Worm (Caenorhabditis elegans) whole organism, young adult: Measurements from ENCODE around the gene F44D12.19.

ENCODE experiments used
- B0019.2 ChIP-seq: fragments of 200-800 bp; sonication (Bioruptor generic); conservative IDR thresholded peaks from 2 replicates; pipeline ENCODE4 v1.3.6; 2022; ENCODE audit warnings: missing genetic modification reagents, missing genetic modification characterization, missing compliant biosample characterization
- C06A6.2 ChIP-seq: fragments of 200-800 bp; sonication (Bioruptor generic); conservative IDR thresholded peaks from 2 replicates; pipeline ENCODE4 v1.3.6; 2022; ENCODE audit warnings: missing genetic modification characterization, missing compliant biosample characterization
- F23B12.7 ChIP-seq: sonication (generic microtip); optimal IDR thresholded peaks from 2 replicates; lab custom pipeline; 2017; ENCODE audit warnings: missing genetic modification characterization, mild to moderate bottlenecking, missing compliant biosample characterization, antibody characterized with exemption, moderate library complexity; ENCODE audit not compliant: insufficient read depth
- F37B4.10 ChIP-seq: fragments of 200-800 bp; sonication (Bioruptor generic); IDR thresholded peaks from 2 replicates; pipeline ENCODE4 v1.3.6; 2022; ENCODE audit warnings: missing genetic modification characterization, missing compliant biosample characterization
- F52B5.7 ChIP-seq: sonication (generic microtip); optimal IDR thresholded peaks from 2 replicates; lab custom pipeline; 2016; ENCODE audit warnings: mild to moderate bottlenecking, missing genetic modification characterization, missing compliant biosample characterization
- F55B11.4 ChIP-seq: sonication (generic microtip); optimal IDR thresholded peaks from 2 replicates; lab custom pipeline; 2016; ENCODE audit warnings: missing compliant biosample characterization, missing genetic modification characterization, borderline replicate concordance; ENCODE audit not compliant: insufficient read depth
- F57C9.4 ChIP-seq: sonication (generic microtip); optimal IDR thresholded peaks from 2 replicates; lab custom pipeline; 2017; ENCODE audit warnings: mild to moderate bottlenecking, missing genetic modification characterization, missing compliant biosample characterization
- K11D2.4 ChIP-seq: fragments of 200-800 bp; sonication (Bioruptor generic); IDR thresholded peaks from 2 replicates; pipeline ENCODE4 v1.3.6; 2022; ENCODE audit warnings: missing genetic modification reagents, missing genetic modification characterization, missing compliant biosample characterization
- T26A5.8 ChIP-seq: sonication (generic microtip); optimal IDR thresholded peaks from 2 replicates; lab custom pipeline; 2016; ENCODE audit warnings: missing genetic modification characterization, missing compliant biosample characterization
- Y53F4B.3 ChIP-seq: fragments of 200-800 bp; sonication (Bioruptor generic); IDR thresholded peaks from 2 replicates; pipeline ENCODE4 v1.3.6; 2022; ENCODE audit warnings: missing genetic modification reagents, missing genetic modification characterization, missing compliant biosample characterization
- Y79H2A.3 ChIP-seq: fragments of 200-800 bp; sonication (Bioruptor generic); conservative IDR thresholded peaks from 2 replicates; pipeline ENCODE4 v1.3.6; 2022; ENCODE audit warnings: missing genetic modification reagents, missing genetic modification characterization, missing compliant biosample characterization
- Y95B8A.8 ChIP-seq: fragments of 200-800 bp; sonication (Bioruptor generic); IDR thresholded peaks from 2 replicates; pipeline ENCODE4 v1.3.6; 2022; ENCODE audit warnings: missing genetic modification reagents, missing genetic modification characterization, missing compliant biosample characterization
- ZK185.1 ChIP-seq: sonication (generic microtip); optimal IDR thresholded peaks from 2 replicates; lab custom pipeline; 2016; ENCODE audit warnings: mild to moderate bottlenecking, missing genetic modification characterization, missing compliant biosample characterization; ENCODE audit not compliant: poor library complexity, severe bottlenecking
- aptf-2 ChIP-seq: fragments of 200-800 bp; sonication (Bioruptor generic); conservative IDR thresholded peaks from 2 replicates; pipeline ENCODE4 v1.3.6; 2022; ENCODE audit warnings: missing genetic modification reagents, missing genetic modification characterization, missing compliant biosample characterization
- attf-3 ChIP-seq: fragments of 200-800 bp; sonication (Bioruptor generic); conservative IDR thresholded peaks from 2 replicates; pipeline ENCODE4 v1.3.6; 2022; ENCODE audit warnings: missing genetic modification reagents, missing genetic modification characterization, missing compliant biosample characterization
- attf-6 ChIP-seq: fragments of 200-800 bp; sonication (Bioruptor generic); IDR thresholded peaks from 2 replicates; pipeline ENCODE4 v1.3.6; 2022; ENCODE audit warnings: missing genetic modification reagents, missing genetic modification characterization, missing compliant biosample characterization
- bed-2 ChIP-seq: fragments of 200-800 bp; sonication (Bioruptor generic); IDR thresholded peaks from 2 replicates; pipeline ENCODE4 v1.3.6; 2022; ENCODE audit warnings: missing genetic modification reagents, missing genetic modification characterization, missing compliant biosample characterization
- ccch-3 ChIP-seq: fragments of 200-800 bp; sonication (Bioruptor generic); optimal IDR thresholded peaks from 2 replicates; lab custom pipeline; 2018; ENCODE audit warnings: mild to moderate bottlenecking, missing genetic modification characterization, missing compliant biosample characterization
- cebp-2 ChIP-seq: fragments of 200-800 bp; sonication (Bioruptor generic); IDR thresholded peaks from 2 replicates; pipeline ENCODE4 v1.3.6; 2022; ENCODE audit warnings: missing genetic modification characterization, missing compliant biosample characterization
- die-1 ChIP-seq: sonication (generic microtip); optimal IDR thresholded peaks from 2 replicates; lab custom pipeline; 2016; ENCODE audit warnings: missing genotype, mild to moderate bottlenecking, missing genetic modification characterization, missing compliant biosample characterization
- dox-1 ChIP-seq: fragments of 200-800 bp; sonication (Bioruptor generic); IDR thresholded peaks from 2 replicates; pipeline ENCODE4 v1.3.6; 2022; ENCODE audit warnings: missing genetic modification reagents, missing genetic modification characterization, missing compliant biosample characterization
- efl-1 ChIP-seq: fragments of 150-350 bp; optimal IDR thresholded peaks from 2 replicates; lab custom pipeline; 2014; ENCODE audit warnings: missing biosample characterization, missing genetic modification reagents, missing genetic modification characterization
- gei-17 ChIP-seq: fragments of 200-800 bp; sonication (Bioruptor generic); optimal IDR thresholded peaks from 2 replicates; lab custom pipeline; 2018; ENCODE audit warnings: mild to moderate bottlenecking, missing genetic modification characterization, missing compliant biosample characterization
- hlh-12 ChIP-seq: sonication (generic microtip); optimal IDR thresholded peaks from 2 replicates; lab custom pipeline; 2016; ENCODE audit warnings: missing genetic modification characterization, missing compliant biosample characterization
- lag-1 ChIP-seq: fragments of 200-800 bp; sonication (Bioruptor generic); IDR thresholded peaks from 2 replicates; pipeline ENCODE4 v1.3.6; 2022; ENCODE audit warnings: missing genetic modification reagents, missing genetic modification characterization, missing compliant biosample characterization
- lin-35 ChIP-seq, 3 experiments: fragments of 150-350 bp in 2 of 3; sonication (generic microtip) in 1 of 3; optimal IDR thresholded peaks; 2 replicates each; lab custom pipeline; 2014 to 2018; ENCODE audit warnings: missing biosample characterization in 3 of 3, missing genetic modification characterization in 3 of 3, missing genetic modification reagents in 3 of 3
- lin-54 ChIP-seq: fragments of 200-800 bp; sonication (Bioruptor generic); optimal IDR thresholded peaks from 2 replicates; lab custom pipeline; 2018; ENCODE audit warnings: mild to moderate bottlenecking, missing genetic modification characterization, missing compliant biosample characterization
- lsl-1 ChIP-seq: fragments of 200-800 bp; sonication (Bioruptor generic); optimal IDR thresholded peaks from 2 replicates; lab custom pipeline; 2018; ENCODE audit warnings: mild to moderate bottlenecking, missing genetic modification characterization, moderate library complexity, missing compliant biosample characterization
- madf-3 ChIP-seq: fragments of 200-800 bp; sonication (Bioruptor generic); IDR thresholded peaks from 2 replicates; pipeline ENCODE4 v1.3.6; 2022; ENCODE audit warnings: missing genetic modification reagents, missing genetic modification characterization, missing compliant biosample characterization
- madf-6 ChIP-seq: fragments of 200-800 bp; sonication (Bioruptor generic); IDR thresholded peaks from 2 replicates; pipeline ENCODE4 v1.3.6; 2022; ENCODE audit warnings: missing genetic modification reagents, missing genetic modification characterization, missing compliant biosample characterization
- madf-8 ChIP-seq: fragments of 200-800 bp; sonication (Bioruptor generic); conservative IDR thresholded peaks from 2 replicates; pipeline ENCODE4 v1.3.6; 2022; ENCODE audit warnings: missing genetic modification reagents, missing genetic modification characterization, missing compliant biosample characterization
- mcd-1 ChIP-seq: fragments of 200-800 bp; sonication (Bioruptor generic); IDR thresholded peaks from 2 replicates; pipeline ENCODE4 v1.3.6; 2022; ENCODE audit warnings: missing genetic modification reagents, missing genetic modification characterization, missing compliant biosample characterization
- mel-28 ChIP-seq: sonication (generic microtip); optimal IDR thresholded peaks from 2 replicates; lab custom pipeline; 2016; ENCODE audit warnings: borderline replicate concordance, mild to moderate bottlenecking, missing genetic modification characterization, missing compliant biosample characterization
- nfya-2 ChIP-seq: fragments of 200-800 bp; sonication (Bioruptor generic); IDR thresholded peaks from 2 replicates; pipeline ENCODE4 v1.3.6; 2022; ENCODE audit warnings: missing genetic modification reagents, missing genetic modification characterization, missing compliant biosample characterization
- nfyb-1 ChIP-seq: fragments of 200-800 bp; sonication (Bioruptor generic); IDR thresholded peaks from 2 replicates; pipeline ENCODE4 v1.3.6; 2022; ENCODE audit warnings: missing genetic modification reagents, missing genetic modification characterization, missing compliant biosample characterization
- nhr-120 ChIP-seq: fragments of 200-800 bp; sonication (Bioruptor generic); IDR thresholded peaks from 2 replicates; pipeline ENCODE4 v1.3.6; 2022; ENCODE audit warnings: missing genetic modification characterization, missing compliant biosample characterization
- nhr-179 ChIP-seq: sonication (generic microtip); optimal IDR thresholded peaks from 2 replicates; lab custom pipeline; 2016; ENCODE audit warnings: mild to moderate bottlenecking, missing genetic modification characterization, missing compliant biosample characterization
- nhr-27 ChIP-seq: fragments of 200-800 bp; sonication (Bioruptor generic); optimal IDR thresholded peaks from 2 replicates; lab custom pipeline; 2018; ENCODE audit warnings: mild to moderate bottlenecking, missing genetic modification characterization, moderate library complexity, missing compliant biosample characterization
- sdz-38 ChIP-seq: sonication (generic microtip); optimal IDR thresholded peaks from 2 replicates; lab custom pipeline; 2016; ENCODE audit warnings: missing genotype, missing genetic modification characterization, missing compliant biosample characterization
- snpc-1.3 ChIP-seq: sonication (generic microtip); optimal IDR thresholded peaks from 2 replicates; lab custom pipeline; 2017; ENCODE audit warnings: missing genetic modification characterization, mild to moderate bottlenecking, missing compliant biosample characterization, antibody characterized with exemption, moderate library complexity, missing genotype, missing genetic modification reagents; ENCODE audit not compliant: insufficient read depth
- snpc-4 ChIP-seq, 5 experiments: fragments of 150-350 bp in 1 of 5; sonication (generic microtip) in 4 of 5; optimal IDR thresholded peaks; 2 replicates each; lab custom pipeline; 2014 to 2018; ENCODE audit warnings: missing genetic modification characterization in 5 of 5, missing biosample characterization in 3 of 5, antibody characterized with exemption in 2 of 5, mild to moderate bottlenecking in 2 of 5, missing compliant biosample characterization in 2 of 5, missing genotype in 2 of 5, moderate library complexity in 2 of 5, missing genetic modification reagents in 1 of 5
- tbx-9 ChIP-seq: sonication (generic microtip); optimal IDR thresholded peaks from 2 replicates; lab custom pipeline; 2016; ENCODE audit warnings: borderline replicate concordance, missing genetic modification characterization, inconsistent platforms, missing compliant biosample characterization
- tlf-1 ChIP-seq: fragments of 200-800 bp; sonication (Bioruptor generic); optimal IDR thresholded peaks from 2 replicates; lab custom pipeline; 2018; ENCODE audit warnings: mild to moderate bottlenecking, missing genetic modification characterization, missing compliant biosample characterization
- unc-130 ChIP-seq: sonication (generic microtip); optimal IDR thresholded peaks from 2 replicates; lab custom pipeline; 2016; ENCODE audit warnings: missing genetic modification reagents, missing genetic modification characterization, missing compliant biosample characterization
- unc-62 ChIP-seq: fragments of 150-350 bp; optimal IDR thresholded peaks from 2 replicates; lab custom pipeline; 2014; ENCODE audit warnings: missing biosample characterization, missing genetic modification reagents, missing genetic modification characterization
- zfh-2 ChIP-seq: fragments of 200-800 bp; sonication (Bioruptor generic); conservative IDR thresholded peaks from 2 replicates; pipeline ENCODE4 v1.3.6; 2022; ENCODE audit warnings: missing genetic modification reagents, missing genetic modification characterization, missing compliant biosample characterization
- zim-3 ChIP-seq: sonication (generic microtip); optimal IDR thresholded peaks from 2 replicates; lab custom pipeline; 2017; ENCODE audit warnings: mild to moderate bottlenecking, missing genetic modification characterization, moderate library complexity, missing compliant biosample characterization
- ztf-25 ChIP-seq: fragments of 200-800 bp; sonication (Bioruptor generic); IDR thresholded peaks from 2 replicates; pipeline ENCODE4 v1.3.6; 2022; ENCODE audit warnings: missing genetic modification reagents, missing genetic modification characterization, missing compliant biosample characterization
- ztf-3 ChIP-seq: fragments of 200-800 bp; sonication (Bioruptor generic); optimal IDR thresholded peaks from 2 replicates; lab custom pipeline; 2018; ENCODE audit warnings: mild to moderate bottlenecking, missing genetic modification characterization, missing compliant biosample characterization

Gene F44D12.19

DNA sequence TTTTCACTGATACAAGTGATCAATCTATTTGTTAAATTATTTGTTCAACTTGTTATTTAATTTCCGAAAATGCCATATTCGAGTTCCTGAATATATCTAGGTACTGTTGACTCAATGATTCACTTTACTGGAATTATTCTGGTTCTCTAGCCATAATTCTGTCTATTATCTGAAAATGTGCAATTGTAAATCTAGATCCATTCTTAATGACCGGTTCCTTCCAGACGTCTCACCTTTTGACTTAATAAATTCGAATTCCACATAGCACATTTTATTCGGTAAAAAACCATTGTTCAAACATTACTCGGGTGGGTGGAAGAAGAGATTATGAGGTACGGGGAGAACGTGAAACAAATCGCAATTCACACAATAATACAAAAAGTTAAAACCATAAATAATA is 32.0 kb upstream of the F44D12.19 start:
- no peak for TF ChIP-seq F57C9.4 (tag; lab: Kevin White, UChicago)
- no peak for TF ChIP-seq K11D2.4
- TF ChIP-seq efl-1 (GFP tag; lab: Kevin White, UChicago), result no peak
- no peak for TF ChIP-seq C06A6.2 (GFP tag; lab: Robert Waterston, UW)
- no peak for TF ChIP-seq cebp-2
- no peak for TF ChIP-seq Y95B8A.8
- TF ChIP-seq nfyb-1 (GFP tag; lab: Robert Waterston, UW), result peak; percentile 37; the same call in 1 of the 2 replicates
- no peak for TF ChIP-seq nhr-27
- no peak for TF ChIP-seq F37B4.10 (GFP tag; lab: Robert Waterston, UW)
- TF ChIP-seq T26A5.8 (tag; lab: Kevin White, UChicago), result no peak
- TF ChIP-seq F23B12.7 (tag; lab: Kevin White, UChicago), result no peak
- TF ChIP-seq ZK185.1, result no peak
- TF ChIP-seq ztf-3 (GFP tag; lab: Kevin White, UChicago), result no peak
- TF ChIP-seq zim-3, result no peak
- no peak for TF ChIP-seq hlh-12 (tag; lab: Kevin White, UChicago)
- TF ChIP-seq madf-6, result peak; percentile 41; the same call in 1 of the 2 replicates
- TF ChIP-seq die-1 (tag; lab: Kevin White, UChicago), result no peak
- no peak for TF ChIP-seq tbx-9 (tag; lab: Kevin White, UChicago)
- TF ChIP-seq dox-1 (GFP tag; lab: Robert Waterston, UW), result no peak
- peak; percentile 36 for TF ChIP-seq tlf-1 (GFP tag; lab: Kevin White, UChicago)
- TF ChIP-seq ccch-3 (GFP tag; lab: Kevin White, UChicago), result no peak
- TF ChIP-seq madf-3, result peak; percentile 52; the same call in 1 of the 2 replicates
- TF ChIP-seq attf-6 (GFP tag; lab: Robert Waterston, UW), result no peak
- no peak for TF ChIP-seq unc-62 (GFP tag; lab: Kevin White, UChicago)
- no peak for TF ChIP-seq lsl-1
- TF ChIP-seq nfya-2, result no peak
- no peak for TF ChIP-seq snpc-1.3 (tag; lab: Kevin White, UChicago)
- no peak for TF ChIP-seq F55B11.4
- no peak for TF ChIP-seq lag-1 (GFP tag; lab: Robert Waterston, UW)
- TF ChIP-seq gei-17 (GFP tag; lab: Kevin White, UChicago), result no peak
- TF ChIP-seq nhr-120 (GFP tag; lab: Robert Waterston, UW), result no peak
- no peak for TF ChIP-seq nhr-179 (tag; lab: Kevin White, UChicago)
- TF ChIP-seq ztf-25 (GFP tag; lab: Robert Waterston, UW), result no peak
- TF ChIP-seq mel-28 (tag; lab: Kevin White, UChicago), result no peak
- TF ChIP-seq bed-2 (GFP tag; lab: Robert Waterston, UW), result no peak
- TF ChIP-seq zfh-2, result no peak
- peak; percentile 5 for TF ChIP-seq lin-54 (GFP tag; lab: Kevin White, UChicago)
- TF ChIP-seq lin-35 (GFP tag; optimal IDR thresholded peaks at IDR 0.05; lab: Kevin White, UChicago), result no peak
- no peak for TF ChIP-seq unc-130 (GFP tag; lab: Kevin White, UChicago)
- TF ChIP-seq Y79H2A.3, result no peak
- TF ChIP-seq F52B5.7 (tag; lab: Kevin White, UChicago), result no peak
- TF ChIP-seq attf-3 (GFP tag; lab: Robert Waterston, UW), result no peak
- no peak for TF ChIP-seq mcd-1 (GFP tag; lab: Robert Waterston, UW)
- no peak for TF ChIP-seq sdz-38 (tag; lab: Kevin White, UChicago)
- TF ChIP-seq aptf-2 (GFP tag; lab: Robert Waterston, UW), result no peak
- TF ChIP-seq B0019.2 (GFP tag; lab: Robert Waterston, UW), result no peak
- TF ChIP-seq madf-8 (GFP tag; lab: Robert Waterston, UW), result no peak
- TF ChIP-seq Y53F4B.3 (GFP tag; lab: Robert Waterston, UW), result no peak
- TF ChIP-seq snpc-4 (GFP tag; optimal IDR thresholded peaks at IDR 0.05; lab: Kevin White, UChicago), result no peak
- TF ChIP-seq snpc-4 (tag; optimal IDR thresholded peaks at IDR 0.05; lab: Kevin White, UChicago), result no peak
